Fruit fly (Drosophila melanogaster) whole organism, embryonic: Measurements from ENCODE around the gene CG15914.

Source experiments
- BEAF-32 ChIP-seq: fragments of 200-800 bp; sonication (Bioruptor generic); optimal IDR thresholded peaks from 3 replicates; lab custom pipeline; 2017; ENCODE audit warnings: missing biosample characterization, missing genetic modification characterization, mild to moderate bottlenecking, moderate library complexity, missing genetic modification reagents
- CG1024 ChIP-seq: fragments of 200-800 bp; sonication (Bioruptor generic); IDR thresholded peaks from 2 replicates; pipeline ENCODE4 v1.3.6; 2022; ENCODE audit warnings: missing biosample characterization, missing genetic modification characterization
- CG10654 ChIP-seq: fragments of 200-800 bp; sonication (Bioruptor generic); optimal IDR thresholded peaks from 2 replicates; lab custom pipeline; 2016; ENCODE audit warnings: missing biosample characterization, missing genetic modification characterization
- CG11696 ChIP-seq: fragments of 200-800 bp; sonication (Bioruptor generic); IDR thresholded peaks from 2 replicates; pipeline ENCODE4 v1.3.6; 2022; ENCODE audit warnings: missing biosample characterization, missing genetic modification characterization
- CG12155 ChIP-seq: fragments of 200-800 bp; sonication (Bioruptor generic); optimal IDR thresholded peaks from 3 replicates; lab custom pipeline; 2016; ENCODE audit warnings: missing biosample characterization, missing genetic modification characterization
- CG13296 ChIP-seq: fragments of 200-800 bp; sonication (Bioruptor generic); optimal IDR thresholded peaks from 3 replicates; lab custom pipeline; 2018; ENCODE audit warnings: missing biosample characterization, mild to moderate bottlenecking, missing genetic modification characterization
- CG13624 ChIP-seq: fragments of 200-800 bp; sonication (Bioruptor generic); optimal IDR thresholded peaks from 2 replicates; lab custom pipeline; 2016; ENCODE audit warnings: missing biosample characterization, missing genetic modification characterization
- CG15601 ChIP-seq: fragments of 200-800 bp; sonication (Bioruptor generic); optimal IDR thresholded peaks from 3 replicates; lab custom pipeline; 2019; ENCODE audit warnings: missing biosample characterization, mild to moderate bottlenecking, missing genetic modification characterization, moderate library complexity
- CG18599 ChIP-seq: fragments of 200-800 bp; sonication (Bioruptor generic); optimal IDR thresholded peaks from 3 replicates; lab custom pipeline; 2017; ENCODE audit warnings: missing biosample characterization, missing genetic modification characterization, mild to moderate bottlenecking, moderate library complexity, missing genetic modification reagents
- CG2116 ChIP-seq: fragments of 200-800 bp; sonication (Bioruptor generic); optimal IDR thresholded peaks from 3 replicates; lab custom pipeline; 2018; ENCODE audit warnings: missing biosample characterization, mild to moderate bottlenecking, missing genetic modification characterization
- CG31441 ChIP-seq: fragments of 200-800 bp; sonication (Bioruptor generic); IDR thresholded peaks from 2 replicates; pipeline ENCODE4 v1.3.6; 2022; ENCODE audit warnings: missing biosample characterization, missing genetic modification characterization
- CG32772 ChIP-seq: fragments of 200-800 bp; sonication (Bioruptor generic); IDR thresholded peaks from 2 replicates; pipeline ENCODE4 v1.3.6; 2022; ENCODE audit warnings: missing biosample characterization, missing genetic modification characterization
- CG33213 ChIP-seq: fragments of 200-800 bp; sonication (Bioruptor generic); optimal IDR thresholded peaks from 3 replicates; lab custom pipeline; 2016; ENCODE audit warnings: missing biosample characterization, missing genetic modification characterization
- CG3407 ChIP-seq: fragments of 200-800 bp; sonication (Bioruptor generic); optimal IDR thresholded peaks from 2 replicates; lab custom pipeline; 2018; ENCODE audit warnings: missing biosample characterization, mild to moderate bottlenecking, missing genetic modification characterization
- CG5180 ChIP-seq: fragments of 200-800 bp; sonication (Bioruptor generic); optimal IDR thresholded peaks from 3 replicates; lab custom pipeline; 2017; ENCODE audit warnings: missing biosample characterization, missing genetic modification characterization, mild to moderate bottlenecking, moderate library complexity, missing genetic modification reagents
- CG6854 ChIP-seq: fragments of 200-800 bp; sonication (Bioruptor generic); optimal IDR thresholded peaks from 3 replicates; lab custom pipeline; 2017; ENCODE audit warnings: missing biosample characterization, mild to moderate bottlenecking, missing genetic modification characterization
- CG8359 ChIP-seq: fragments of 200-800 bp; sonication (Bioruptor generic); optimal IDR thresholded peaks from 2 replicates; lab custom pipeline; 2017; ENCODE audit warnings: missing biosample characterization, mild to moderate bottlenecking, missing genetic modification characterization, borderline replicate concordance
- CG9797 ChIP-seq: fragments of 200-800 bp; sonication (Bioruptor generic); optimal IDR thresholded peaks from 3 replicates; lab custom pipeline; 2018; ENCODE audit warnings: missing biosample characterization, mild to moderate bottlenecking, missing genetic modification characterization
- Eip74EF ChIP-seq, 2 experiments: fragments of 200-800 bp in 1 of 2; fragments of >200 bp in 1 of 2; sonication (Bioruptor generic) in 1 of 2; optimal IDR thresholded peaks; 2 replicates each; lab custom pipeline; 2017 to 2019; ENCODE audit warnings: missing biosample characterization in 2 of 2, missing genetic modification characterization in 2 of 2, mild to moderate bottlenecking in 1 of 2, moderate library complexity in 1 of 2
- Hr78 ChIP-seq, 2 experiments: fragments of 200-800 bp in 1 of 2; fragments of >200 bp in 1 of 2; sonication (Bioruptor generic) in 1 of 2; optimal IDR thresholded peaks; 2 replicates each; lab custom pipeline; 2017 to 2019; ENCODE audit warnings: missing biosample characterization in 2 of 2, missing genetic modification characterization in 2 of 2, mild to moderate bottlenecking in 1 of 2, moderate library complexity in 1 of 2
- MESR4 ChIP-seq: fragments of 200-800 bp; sonication (Bioruptor generic); optimal IDR thresholded peaks from 2 replicates; lab custom pipeline; 2018; ENCODE audit warnings: missing biosample characterization, mild to moderate bottlenecking, missing genetic modification characterization, moderate library complexity
- NC2α ChIP-seq: fragments of 200-800 bp; sonication (Bioruptor generic); optimal IDR thresholded peaks from 2 replicates; lab custom pipeline; 2016; ENCODE audit warnings: missing biosample characterization, missing genetic modification characterization
- NFAT ChIP-seq: fragments of 200-800 bp; sonication (Bioruptor generic); IDR thresholded peaks from 2 replicates; pipeline ENCODE4 v1.3.6; 2022; ENCODE audit warnings: missing biosample characterization, missing genetic modification characterization
- Opbp ChIP-seq: fragments of 200-800 bp; sonication (Bioruptor generic); IDR thresholded peaks from 3 replicates; pipeline ENCODE4 v1.3.6; 2022; ENCODE audit warnings: missing biosample characterization, missing genetic modification characterization; ENCODE audit not compliant: partially characterized antibody
- PHDP ChIP-seq: fragments of 200-800 bp; sonication (Bioruptor generic); optimal IDR thresholded peaks from 3 replicates; lab custom pipeline; 2018; ENCODE audit warnings: missing biosample characterization, mild to moderate bottlenecking, missing genetic modification characterization, moderate library complexity
- Rfx ChIP-seq: fragments of 200-800 bp; sonication (Bioruptor generic); IDR thresholded peaks from 2 replicates; pipeline ENCODE4 v1.3.6; 2022; ENCODE audit warnings: missing biosample characterization, missing genetic modification characterization
- Usf ChIP-seq: fragments of 200-800 bp; sonication (Bioruptor generic); optimal IDR thresholded peaks from 2 replicates; lab custom pipeline; 2017; ENCODE audit warnings: missing genotype, missing biosample characterization, missing genetic modification characterization
- bab2 ChIP-seq: fragments of 200-800 bp; sonication (Bioruptor generic); optimal IDR thresholded peaks from 2 replicates; lab custom pipeline; 2016; ENCODE audit warnings: missing biosample characterization, missing genetic modification characterization
- cad ChIP-seq: fragments of >200 bp; optimal IDR thresholded peaks from 2 replicates; lab custom pipeline; 2017; ENCODE audit warnings: missing biosample characterization, missing genetic modification characterization
- crp ChIP-seq, 2 experiments: fragments of 200-800 bp; sonication (Bioruptor generic); optimal IDR thresholded peaks; 2 replicates in 1 of 2; 3 replicates in 1 of 2; lab custom pipeline; 2017; ENCODE audit warnings: missing biosample characterization in 2 of 2, missing genetic modification characterization in 2 of 2, mild to moderate bottlenecking in 1 of 2, moderate library complexity in 1 of 2
- dmrt11E ChIP-seq: fragments of 200-800 bp; sonication (Bioruptor generic); optimal IDR thresholded peaks from 3 replicates; lab custom pipeline; 2018; ENCODE audit warnings: missing biosample characterization, mild to moderate bottlenecking, missing genetic modification characterization, moderate library complexity
- eve ChIP-seq, 2 experiments: fragments of >200 bp; optimal IDR thresholded peaks; 2 replicates each; lab custom pipeline; 2017; ENCODE audit warnings: missing biosample characterization in 2 of 2, missing genetic modification characterization in 2 of 2
- eyg ChIP-seq: fragments of 200-800 bp; sonication (Bioruptor generic); optimal IDR thresholded peaks from 3 replicates; lab custom pipeline; 2016; ENCODE audit warnings: missing biosample characterization, missing genetic modification characterization
- fd64A ChIP-seq: fragments of 200-800 bp; sonication (Bioruptor generic); optimal IDR thresholded peaks from 3 replicates; lab custom pipeline; 2018; ENCODE audit warnings: missing biosample characterization, mild to moderate bottlenecking, missing genetic modification characterization
- gem ChIP-seq: fragments of 200-800 bp; sonication (Bioruptor generic); optimal IDR thresholded peaks from 2 replicates; lab custom pipeline; 2019; ENCODE audit warnings: missing biosample characterization, mild to moderate bottlenecking, missing genetic modification characterization, moderate library complexity
- gro ChIP-seq: fragments of 200-800 bp; sonication (Bioruptor generic); optimal IDR thresholded peaks from 2 replicates; lab custom pipeline; 2016; ENCODE audit warnings: missing biosample characterization, missing genetic modification characterization
- her ChIP-seq: fragments of 200-800 bp; sonication (Bioruptor generic); optimal IDR thresholded peaks from 2 replicates; lab custom pipeline; 2016; ENCODE audit warnings: missing biosample characterization, missing genetic modification characterization
- hkb ChIP-seq, 2 experiments: fragments of 200-800 bp in 1 of 2; fragments of >200 bp in 1 of 2; sonication (Bioruptor generic) in 1 of 2; IDR thresholded peaks in 1 of 2; optimal IDR thresholded peaks in 1 of 2; 2 replicates each; pipeline versions ENCODE4 v1.3.6 to Lab custom; 2017 to 2022; ENCODE audit warnings: missing biosample characterization in 1 of 2, missing genetic modification characterization in 1 of 2
- knrl ChIP-seq: fragments of 200-800 bp; sonication (Bioruptor generic); IDR thresholded peaks from 3 replicates; pipeline ENCODE4 v1.3.6; 2022; ENCODE audit warnings: missing biosample characterization, missing genetic modification characterization; ENCODE audit not compliant: partially characterized antibody
- lilli ChIP-seq: fragments of 200-800 bp; sonication (Bioruptor generic); optimal IDR thresholded peaks from 3 replicates; lab custom pipeline; 2016; ENCODE audit warnings: missing biosample characterization, missing genetic modification characterization
- lola ChIP-seq, 3 experiments: fragments of >200 bp in 2 of 3; fragments of 200-800 bp in 1 of 3; sonication (Bioruptor generic) in 1 of 3; optimal IDR thresholded peaks; 2 replicates each; lab custom pipeline; 2017 to 2019; ENCODE audit warnings: missing biosample characterization in 3 of 3, missing genetic modification characterization in 3 of 3, mild to moderate bottlenecking in 1 of 3, moderate library complexity in 1 of 3
- nau ChIP-seq: fragments of 200-800 bp; sonication (Bioruptor generic); optimal IDR thresholded peaks from 3 replicates; lab custom pipeline; 2017; ENCODE audit warnings: missing biosample characterization, mild to moderate bottlenecking, missing genetic modification characterization, missing genetic modification reagents
- sim ChIP-seq: fragments of 200-800 bp; sonication (Bioruptor generic); IDR thresholded peaks from 2 replicates; pipeline ENCODE4 v1.3.6; 2022; ENCODE audit warnings: missing biosample characterization, missing genetic modification characterization
- sob ChIP-seq: fragments of 200-800 bp; sonication (Bioruptor generic); IDR thresholded peaks from 2 replicates; pipeline ENCODE4 v1.3.6; 2022; ENCODE audit warnings: missing biosample characterization, missing genetic modification characterization
- sug ChIP-seq: fragments of 200-800 bp; optimal IDR thresholded peaks from 2 replicates; lab custom pipeline; 2019; ENCODE audit warnings: missing biosample characterization, mild to moderate bottlenecking, missing genetic modification characterization, moderate library complexity
- unc-4 ChIP-seq: fragments of 200-800 bp; sonication (Bioruptor generic); IDR thresholded peaks from 2 replicates; pipeline ENCODE4 v1.3.6; 2022; ENCODE audit warnings: missing biosample characterization, missing genetic modification characterization; ENCODE audit not compliant: partially characterized antibody
- vvl ChIP-seq: fragments of 200-800 bp; sonication (Bioruptor generic); IDR thresholded peaks from 2 replicates; pipeline ENCODE4 v1.3.6; 2022; ENCODE audit warnings: missing biosample characterization, missing genetic modification characterization
- z ChIP-seq: fragments of 200-800 bp; sonication (Bioruptor generic); IDR thresholded peaks from 3 replicates; pipeline ENCODE4 v1.3.6; 2022; ENCODE audit warnings: missing biosample characterization, missing genetic modification characterization

Gene CG15914

DNA sequence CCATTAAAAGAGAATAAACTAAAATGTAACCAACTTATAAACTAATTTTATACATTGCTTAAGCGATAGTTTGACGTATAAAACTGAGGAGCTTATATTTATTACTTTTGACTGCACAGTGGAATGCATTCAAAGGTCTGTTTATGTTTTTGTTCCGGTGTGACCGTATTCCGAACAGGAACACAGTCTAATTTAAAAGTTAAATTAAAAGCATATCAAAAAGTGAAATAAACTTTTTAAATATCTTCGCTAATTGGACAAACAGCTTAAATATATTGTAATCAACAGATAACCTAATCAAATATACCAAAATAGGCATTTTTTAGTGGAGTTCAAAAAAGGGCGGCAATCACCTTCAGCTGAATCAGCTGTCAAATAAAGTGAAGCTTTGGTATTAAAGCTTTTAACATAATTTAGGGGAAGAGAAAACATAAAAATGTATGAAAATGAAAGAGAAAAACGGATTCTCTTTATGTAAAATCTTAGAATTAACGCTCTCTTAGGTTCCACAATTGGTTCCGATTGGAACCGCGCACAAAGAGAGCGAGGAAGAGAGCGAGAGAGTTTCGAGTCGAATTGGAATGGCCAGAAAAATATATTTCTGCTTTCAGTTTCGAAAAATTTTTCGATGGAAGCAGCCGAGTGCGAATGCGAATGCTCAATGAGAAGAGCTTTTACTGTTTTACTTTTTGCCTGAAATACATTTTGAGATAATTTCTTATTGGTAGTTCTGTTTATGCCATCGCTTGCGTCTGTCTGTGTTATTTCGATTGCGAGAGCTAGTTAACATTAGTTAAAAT is 49.3 kb upstream of the CG15914 start, which contains the start of the genes PGRP-LE and sd (continued):
- TF ChIP-seq Hr78 (GFP tag; optimal IDR thresholded peaks at IDR 0.05; lab: Kevin White, UChicago): no peak
- TF ChIP-seq CG10654 (GFP tag; lab: Kevin White, UChicago): no peak
- TF ChIP-seq knrl (GFP tag; lab: Robert Waterston, UW): no peak
- TF ChIP-seq lola (GFP tag; optimal IDR thresholded peaks at IDR 0.05; lab: Kevin White, UChicago): peak in 1 of 3 experiments; percentile 16
- TF ChIP-seq Usf (GFP tag; lab: Kevin White, UChicago): no peak
- TF ChIP-seq CG5180 (GFP tag; lab: Kevin White, UChicago): no peak
- TF ChIP-seq CG11696: no peak
- no peak for TF ChIP-seq CG12155 (GFP tag; lab: Kevin White, UChicago)
- TF ChIP-seq CG32772: no peak
- TF ChIP-seq eve (GFP tag; optimal IDR thresholded peaks at IDR 0.05; lab: Kevin White, UChicago): no peak
- no peak for TF ChIP-seq sob (GFP tag; lab: Robert Waterston, UW)
- no peak for TF ChIP-seq NC2α
- no peak for TF ChIP-seq CG13624 (GFP tag; lab: Kevin White, UChicago)
- TF ChIP-seq fd64A: no peak
- no peak for TF ChIP-seq cad (GFP tag; lab: Kevin White, UChicago)
- TF ChIP-seq gro (GFP tag; lab: Kevin White, UChicago): no peak
- no peak for TF ChIP-seq CG6854
- no peak; the same call in 1 of the 2 replicates for TF ChIP-seq Rfx (GFP tag; lab: Robert Waterston, UW)
- TF ChIP-seq her (GFP tag; lab: Kevin White, UChicago): no peak
- no peak for TF ChIP-seq hkb (optimal IDR thresholded peaks at IDR 0.05; lab: Kevin White, UChicago)
- TF ChIP-seq hkb (GFP tag; IDR thresholded peaks at IDR 0.05; lab: Robert Waterston, UW): no peak
- TF ChIP-seq CG9797: no peak
- no peak for TF ChIP-seq MESR4
- TF ChIP-seq gem (tag; lab: Kevin White, UChicago): peak; percentile 17
- TF ChIP-seq z (GFP tag; lab: Robert Waterston, UW): peak; percentile 77
- no peak for TF ChIP-seq bab2
- TF ChIP-seq CG1024 (GFP tag; lab: Robert Waterston, UW): no peak
- TF ChIP-seq dmrt11E (tag; lab: Kevin White, UChicago): no peak
- TF ChIP-seq CG18599 (GFP tag; lab: Kevin White, UChicago): no peak
- no peak for TF ChIP-seq NFAT (GFP tag; lab: Robert Waterston, UW)
- TF ChIP-seq lilli (GFP tag; lab: Kevin White, UChicago): peak; percentile 2
- no peak for TF ChIP-seq Opbp (GFP tag; lab: Robert Waterston, UW)
- TF ChIP-seq eyg (GFP tag; lab: Kevin White, UChicago): no peak
- TF ChIP-seq CG31441 (GFP tag; lab: Robert Waterston, UW): no peak
- no peak for TF ChIP-seq CG33213 (GFP tag; lab: Kevin White, UChicago)
- TF ChIP-seq nau (GFP tag; lab: Kevin White, UChicago): no peak
- no peak for TF ChIP-seq CG8359 (GFP tag; lab: Kevin White, UChicago)
- no peak for TF ChIP-seq CG15601 (tag; lab: Kevin White, UChicago)
- TF ChIP-seq CG3407 (GFP tag; lab: Kevin White, UChicago): no peak
- no peak for TF ChIP-seq unc-4
- no peak for TF ChIP-seq PHDP (tag; lab: Kevin White, UChicago)
- peak; percentile 34 for TF ChIP-seq BEAF-32 (GFP tag; lab: Kevin White, UChicago)
- no peak for TF ChIP-seq sug (tag; lab: Kevin White, UChicago)
- TF ChIP-seq vvl (GFP tag; lab: Robert Waterston, UW): no peak
- no peak for TF ChIP-seq CG2116 (GFP tag; lab: Kevin White, UChicago)
- TF ChIP-seq Eip74EF (GFP tag; optimal IDR thresholded peaks at IDR 0.05; lab: Kevin White, UChicago): peak in 1 of 2 experiments; percentile 14
- no peak for TF ChIP-seq CG13296 (GFP tag; lab: Kevin White, UChicago)
- TF ChIP-seq crp (GFP tag; optimal IDR thresholded peaks at IDR 0.05; lab: Kevin White, UChicago): peak in 1 of 2 experiments; percentile 82
- TF ChIP-seq sim (GFP tag; lab: Robert Waterston, UW): no peak
